Fruit fly (Drosophila melanogaster): Measurements from ENCODE around the gene CG17147.

Gene CG17147

DNA sequence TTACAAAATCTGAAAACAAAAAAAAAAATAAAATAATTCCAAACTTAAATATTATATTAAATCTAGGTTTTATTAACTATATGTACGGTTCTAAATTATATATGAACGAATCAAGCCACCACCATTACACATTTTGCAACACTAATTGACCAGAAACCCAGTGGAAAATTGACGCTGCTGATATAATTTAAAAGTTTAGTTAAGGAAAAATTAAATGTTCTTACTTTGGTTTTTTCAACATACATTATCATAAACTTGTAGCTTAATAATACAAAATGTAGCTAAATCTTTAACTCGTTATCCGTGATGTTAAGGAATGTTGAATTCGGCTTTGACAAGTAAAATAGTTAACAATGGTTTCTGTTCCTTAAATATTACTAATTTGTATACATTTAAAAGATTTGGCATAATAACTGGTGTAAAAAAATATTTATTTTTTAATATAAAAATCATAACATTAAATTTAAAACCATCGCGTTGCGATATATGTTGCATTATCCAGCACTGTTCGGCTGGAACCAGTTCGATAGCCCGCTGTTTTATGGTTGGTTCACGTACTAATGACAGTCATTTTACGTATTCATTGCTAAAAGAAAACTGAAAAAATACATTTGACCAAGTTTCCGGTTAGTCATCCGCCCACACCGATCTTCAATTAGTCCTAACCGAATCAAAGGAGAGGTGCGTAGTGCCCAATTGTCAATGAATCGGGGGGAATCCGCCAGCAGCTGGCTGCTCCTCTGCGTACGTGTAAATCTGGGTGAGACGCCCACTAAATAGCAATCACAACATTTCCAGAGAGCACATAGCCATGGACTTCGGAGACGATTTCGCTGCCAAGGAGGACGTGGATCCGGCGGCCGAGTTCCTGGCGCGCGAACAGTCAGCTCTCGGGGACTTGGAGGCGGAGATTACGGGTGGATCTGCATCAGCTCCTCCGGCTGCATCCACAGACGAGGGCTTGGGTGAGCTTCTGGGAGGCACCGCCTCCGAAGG is 18.6 kb downstream of the CG17147 start (continued):
- TF ChIP-seq cwo (GFP tag; optimal IDR thresholded peaks at IDR 0.05), result peak; percentile 47
- peak; percentile 54; the same call in 2 of the 3 replicates for TF ChIP-seq vnd (GFP tag; IDR thresholded peaks at IDR 0.05; ENCODE audit: partially characterized antibody)
- peak; percentile 52 for TF ChIP-seq ci (GFP tag; IDR thresholded peaks at IDR 0.05)
- no peak for TF ChIP-seq mld (GFP tag; IDR thresholded peaks at IDR 0.05; ENCODE audit: partially characterized antibody)
- TF ChIP-seq CG7839 (tag; optimal IDR thresholded peaks at IDR 0.05), result peak; percentile 66
- TF ChIP-seq Spps (tag; optimal IDR thresholded peaks at IDR 0.05), result no peak
- peak; percentile 62; the same call in 1 of the 3 replicates for TF ChIP-seq Opbp (GFP tag; IDR thresholded peaks at IDR 0.05; ENCODE audit: partially characterized antibody)
- TF ChIP-seq aop (GFP tag; IDR thresholded peaks at IDR 0.05), result no peak
- no peak for TF ChIP-seq rib (GFP tag; IDR thresholded peaks at IDR 0.05)
- peak; percentile 48; the same call in 1 of the 2 replicates for TF ChIP-seq CG9215 (GFP tag; IDR thresholded peaks at IDR 0.05)
- peak; percentile 43 for TF ChIP-seq CG4404 (GFP tag; IDR thresholded peaks at IDR 0.05)
- TF ChIP-seq CrebB (tag; optimal IDR thresholded peaks at IDR 0.05), result peak; percentile 14
- no peak for TF ChIP-seq ATbp (GFP tag; optimal IDR thresholded peaks at IDR 0.05)
- TF ChIP-seq schlank (tag; optimal IDR thresholded peaks at IDR 0.05), result peak; percentile 33
- peak; percentile 40 for TF ChIP-seq Blimp-1 (GFP tag; optimal IDR thresholded peaks at IDR 0.05)
- no peak for TF ChIP-seq pros (GFP tag; optimal IDR thresholded peaks at IDR 0.05)
- TF ChIP-seq CG15073 (GFP tag; optimal IDR thresholded peaks at IDR 0.05), result no peak
- TF ChIP-seq sqz (GFP tag; optimal IDR thresholded peaks at IDR 0.05), result peak; percentile 28
- TF ChIP-seq Tbp (GFP tag; optimal IDR thresholded peaks at IDR 0.05), result no peak
- TF ChIP-seq Atf6 (GFP tag; IDR thresholded peaks at IDR 0.05), result peak; percentile 49; the same call in 1 of the 2 replicates
- TF ChIP-seq CG18619 (GFP tag; optimal IDR thresholded peaks at IDR 0.05), result peak; percentile 53
- TF ChIP-seq CG4730 (GFP tag; IDR thresholded peaks at IDR 0.05), result peak; percentile 48; the same call in 1 of the 2 replicates
- peak; percentile 0 for TF ChIP-seq CG6813 (GFP tag; optimal IDR thresholded peaks at IDR 0.05)
- peak; percentile 76 for TF ChIP-seq BEAF-32 (GFP tag; optimal IDR thresholded peaks at IDR 0.05)
- TF ChIP-seq CG31365 (tag; optimal IDR thresholded peaks at IDR 0.05), result no peak
- TF ChIP-seq dan (GFP tag; IDR thresholded peaks at IDR 0.05), result no peak
- TF ChIP-seq odd (GFP tag; optimal IDR thresholded peaks at IDR 0.05), result no peak
- TF ChIP-seq CG6854 (GFP tag; optimal IDR thresholded peaks at IDR 0.05), result no peak
- TF ChIP-seq Fer3 (tag; optimal IDR thresholded peaks at IDR 0.05), result peak; percentile 29
- peak; percentile 65 for TF ChIP-seq CG15269 (tag; optimal IDR thresholded peaks at IDR 0.05)
- peak; percentile 25; the same call in 1 of the 2 replicates for TF ChIP-seq esg (GFP tag; conservative IDR thresholded peaks at IDR 0.05)
- peak; percentile 76 for TF ChIP-seq CG12391 (tag; optimal IDR thresholded peaks at IDR 0.05)
- TF ChIP-seq sens (GFP tag), result peak; percentile 85
- TF ChIP-seq prd (optimal IDR thresholded peaks at IDR 0.05), result no peak
- TF ChIP-seq prd (GFP tag; IDR thresholded peaks at IDR 0.05), result peak; percentile 77
- TF ChIP-seq CG6175 (GFP tag; IDR thresholded peaks at IDR 0.05), result no peak
- no peak for TF ChIP-seq tll (GFP tag; optimal IDR thresholded peaks at IDR 0.05)
- no peak for TF ChIP-seq cato (GFP tag; optimal IDR thresholded peaks at IDR 0.05; ENCODE audit: borderline replicate concordance)
- TF ChIP-seq CG1233 (GFP tag; optimal IDR thresholded peaks at IDR 0.05), result peak; percentile 41
- TF ChIP-seq CG5180 (GFP tag; optimal IDR thresholded peaks at IDR 0.05), result peak; percentile 10
- peak; percentile 34 for TF ChIP-seq CG17829 (tag; optimal IDR thresholded peaks at IDR 0.05)
- peak; percentile 72 for TF ChIP-seq knrl (GFP tag; IDR thresholded peaks at IDR 0.05; ENCODE audit: partially characterized antibody)
- no peak for TF ChIP-seq CG14965 (GFP tag; optimal IDR thresholded peaks at IDR 0.05; ENCODE audit: borderline replicate concordance)
- no peak for TF ChIP-seq salm (tag; optimal IDR thresholded peaks at IDR 0.05)
- peak; percentile 51 for TF ChIP-seq CG4328 (GFP tag; optimal IDR thresholded peaks at IDR 0.05)
- no peak for TF ChIP-seq ERR (GFP tag; optimal IDR thresholded peaks at IDR 0.05)

Data from whole organism, embryonic.